Worm (Caenorhabditis elegans) whole organism, midembryonic: ENCODE data around the gene C39B5.6.

Experiments
- T22C8.4 ChIP-seq: fragments of 200-800 bp; sonication (Bioruptor generic); IDR thresholded peaks from 2 replicates; pipeline ENCODE4 v1.3.6; 2022; ENCODE audit warnings: missing genetic modification characterization, missing compliant biosample characterization
- cog-1 ChIP-seq: sonication (generic microtip); optimal IDR thresholded peaks from 2 replicates; lab custom pipeline; 2016; ENCODE audit warnings: missing genetic modification characterization, missing compliant biosample characterization
- flt-1 ChIP-seq: fragments of 200-800 bp; sonication (Bioruptor generic); IDR thresholded peaks from 2 replicates; pipeline ENCODE4 v1.3.6; 2022; ENCODE audit warnings: missing genetic modification characterization, missing compliant biosample characterization
- klf-2 ChIP-seq: fragments of 200-800 bp; sonication (Bioruptor generic); conservative IDR thresholded peaks from 2 replicates; pipeline ENCODE4 v1.3.6; 2022; ENCODE audit warnings: missing genetic modification reagents, missing genetic modification characterization, missing compliant biosample characterization
- med-1 ChIP-seq: sonication (generic microtip); optimal IDR thresholded peaks from 2 replicates; lab custom pipeline; 2017; ENCODE audit warnings: missing genetic modification characterization, mild to moderate bottlenecking, missing compliant biosample characterization, antibody characterized with exemption, missing genetic modification reagents; ENCODE audit not compliant: insufficient read depth
- ref-1 ChIP-seq: fragments of 200-800 bp; sonication (Bioruptor generic); conservative IDR thresholded peaks from 2 replicates; pipeline ENCODE4 v1.3.6; 2022; ENCODE audit warnings: missing genetic modification reagents, missing genetic modification characterization, missing compliant biosample characterization
- tab-1 ChIP-seq: fragments of 200-800 bp; sonication (Bioruptor generic); IDR thresholded peaks from 2 replicates; pipeline ENCODE4 v1.3.6; 2022; ENCODE audit warnings: missing genetic modification characterization, missing compliant biosample characterization
- ztf-23 ChIP-seq: fragments of 200-800 bp; sonication (Bioruptor generic); IDR thresholded peaks from 2 replicates; pipeline ENCODE4 v1.3.6; 2022; ENCODE audit warnings: missing genetic modification reagents, missing genetic modification characterization, missing compliant biosample characterization
- ztf-29 ChIP-seq: fragments of 200-800 bp; sonication (Bioruptor generic); IDR thresholded peaks from 2 replicates; pipeline ENCODE4 v1.3.6; 2022; ENCODE audit warnings: missing genetic modification reagents, missing genetic modification characterization, missing compliant biosample characterization

C39B5.6 gene

DNA sequence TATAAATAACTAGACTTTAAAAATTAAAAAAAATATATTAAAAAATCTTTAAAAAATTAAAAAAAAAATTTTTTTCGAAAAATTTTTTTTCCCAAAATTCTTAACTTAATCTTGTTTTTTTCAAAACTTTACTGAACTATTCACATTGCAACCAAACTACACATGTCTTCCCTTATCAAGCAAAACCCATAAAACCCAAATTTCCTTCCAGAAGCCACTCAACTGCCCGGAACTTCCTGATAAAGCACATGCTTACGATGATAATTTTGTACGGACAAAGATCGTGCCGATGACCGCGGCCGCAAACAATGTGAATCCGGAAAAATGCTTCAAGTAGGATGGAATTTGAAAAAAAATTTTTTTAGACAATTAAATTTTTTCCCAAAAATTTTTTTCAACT, 14.5 kb downstream of the C39B5.6 start:
- no peak for TF ChIP-seq ztf-29 (GFP tag; lab: Robert Waterston, UW)

DNA sequence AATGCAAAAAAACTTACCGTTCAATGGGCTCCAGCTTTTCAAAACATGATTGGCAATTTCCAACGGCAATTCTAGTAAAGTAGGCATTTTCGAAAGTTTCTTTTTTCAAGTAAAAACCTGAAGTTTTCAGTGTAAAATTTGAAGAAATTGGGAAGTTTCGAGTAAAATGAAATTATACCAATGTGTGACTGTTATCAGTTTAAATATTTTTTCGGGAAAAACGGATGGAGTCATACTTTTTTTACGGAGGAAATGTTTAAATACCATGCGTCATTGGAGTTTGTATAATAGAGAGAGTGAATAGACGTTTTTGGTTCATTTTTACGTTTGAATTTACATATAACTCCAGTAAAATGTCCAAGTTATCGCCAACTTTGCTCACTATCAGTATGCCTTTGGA, 21.6 kb downstream of the C39B5.6 start, which contains the start of gene fbxa-12:
Gene fbxa-12, plus strand, starts transcription at position 301 of the 400 bp plus-strand sequence.
- TF ChIP-seq cog-1 (tag; lab: Kevin White, UChicago) (no peak), ref-1 (no peak), klf-2 (GFP tag; lab: Robert Waterston, UW) (no peak), flt-1 (GFP tag; lab: Robert Waterston, UW) (no peak), ztf-29 (GFP tag; lab: Robert Waterston, UW) (no peak), med-1 (no peak), ztf-23 (GFP tag; lab: Robert Waterston, UW) (no peak)

DNA sequence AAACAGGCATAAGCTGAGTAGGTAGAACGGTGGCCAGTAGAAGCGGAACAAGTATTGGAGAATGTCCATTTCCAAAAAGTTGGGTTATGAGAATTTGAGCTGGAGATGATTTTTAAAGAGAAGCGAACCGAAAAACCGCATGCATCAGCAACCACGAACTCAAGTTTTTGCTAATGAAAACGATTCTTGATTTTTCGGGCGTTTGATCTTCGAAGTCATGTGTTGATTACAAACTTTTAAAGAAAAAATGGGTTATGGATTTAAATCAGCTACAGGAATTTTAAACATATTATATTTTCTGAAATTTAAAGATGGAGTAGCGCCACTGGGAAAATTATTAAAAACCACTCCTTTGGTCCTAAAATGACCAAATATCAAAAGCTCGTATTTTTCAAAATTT, 26.1 kb downstream of the C39B5.6 start, which contains the start of gene srd-65:
Gene srd-65, minus strand, starts transcription at position 101 of the 400 bp plus-strand sequence.
- no peak for TF ChIP-seq cog-1 (tag; lab: Kevin White, UChicago)
- no peak for TF ChIP-seq flt-1 (GFP tag; lab: Robert Waterston, UW)
- no peak for TF ChIP-seq ref-1
- no peak for TF ChIP-seq tab-1 (GFP tag; lab: Robert Waterston, UW)
- no peak for TF ChIP-seq ztf-23 (GFP tag; lab: Robert Waterston, UW)
- TF ChIP-seq T22C8.4 (GFP tag; lab: Robert Waterston, UW), result no peak
- no peak for TF ChIP-seq ztf-29 (GFP tag; lab: Robert Waterston, UW)
- no peak for TF ChIP-seq klf-2 (GFP tag; lab: Robert Waterston, UW)
- TF ChIP-seq med-1, result no peak

DNA sequence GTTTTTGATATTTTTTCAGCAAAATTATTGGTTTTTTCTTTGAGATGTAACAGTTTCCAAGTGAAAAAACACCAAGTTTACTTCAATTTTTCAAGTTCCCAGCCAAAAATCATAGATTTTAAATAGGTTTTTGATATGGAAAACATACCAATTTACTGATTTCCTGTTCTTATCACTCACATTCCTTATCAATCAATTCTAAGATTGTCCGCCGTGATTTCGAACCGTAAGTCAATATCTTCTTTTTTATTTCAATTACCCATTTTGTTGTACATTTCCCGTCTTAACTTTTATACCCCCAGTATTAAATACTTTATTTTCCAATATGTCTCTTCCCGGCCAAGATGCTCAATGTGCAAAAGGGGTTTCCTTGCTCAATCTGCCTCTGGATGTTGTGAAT, 26.7 kb downstream of the C39B5.6 start, which contains the start of gene fbxa-38:
Gene fbxa-38, plus strand, starts transcription at position 195 of the 400 bp plus-strand sequence.
- TF ChIP-seq ref-1 (no peak), ztf-23 (GFP tag; lab: Robert Waterston, UW) (no peak), klf-2 (GFP tag; lab: Robert Waterston, UW) (no peak), T22C8.4 (GFP tag; lab: Robert Waterston, UW) (no peak), flt-1 (GFP tag; lab: Robert Waterston, UW) (no peak), ztf-29 (GFP tag; lab: Robert Waterston, UW) (no peak), cog-1 (tag; lab: Kevin White, UChicago) (no peak), tab-1 (GFP tag; lab: Robert Waterston, UW) (no peak), med-1 (no peak)

DNA sequence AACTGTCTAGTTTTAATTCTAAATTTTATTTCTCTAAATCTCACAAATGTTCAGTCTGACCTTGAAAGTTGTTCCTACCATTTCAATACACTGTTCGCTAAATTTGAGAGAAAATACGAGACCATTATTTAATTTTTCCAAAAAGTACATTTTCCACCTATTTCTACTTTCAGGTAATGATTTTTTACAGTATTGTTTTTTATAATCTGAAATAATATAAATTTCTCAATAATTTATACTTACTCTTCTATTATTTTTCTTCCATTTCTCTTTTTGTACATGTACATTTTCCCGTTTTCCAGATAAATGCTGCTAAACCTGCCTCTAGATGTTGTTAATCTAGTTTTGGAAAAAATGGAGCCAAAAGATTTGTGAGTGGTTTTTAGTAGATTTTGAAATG, 29.6 kb downstream of the C39B5.6 start, which contains the start of gene fbxa-62:
Gene fbxa-62, plus strand, starts transcription at position 301 of the 400 bp plus-strand sequence.
- no peak for TF ChIP-seq klf-2 (GFP tag; lab: Robert Waterston, UW)
- TF ChIP-seq tab-1 (GFP tag; lab: Robert Waterston, UW), result no peak
- no peak for TF ChIP-seq med-1
- no peak for TF ChIP-seq flt-1 (GFP tag; lab: Robert Waterston, UW)
- TF ChIP-seq ref-1, result no peak
- no peak for TF ChIP-seq T22C8.4 (GFP tag; lab: Robert Waterston, UW)
- no peak for TF ChIP-seq cog-1 (tag; lab: Kevin White, UChicago)
- TF ChIP-seq ztf-23 (GFP tag; lab: Robert Waterston, UW), result no peak
- TF ChIP-seq ztf-29 (GFP tag; lab: Robert Waterston, UW), result no peak

DNA sequence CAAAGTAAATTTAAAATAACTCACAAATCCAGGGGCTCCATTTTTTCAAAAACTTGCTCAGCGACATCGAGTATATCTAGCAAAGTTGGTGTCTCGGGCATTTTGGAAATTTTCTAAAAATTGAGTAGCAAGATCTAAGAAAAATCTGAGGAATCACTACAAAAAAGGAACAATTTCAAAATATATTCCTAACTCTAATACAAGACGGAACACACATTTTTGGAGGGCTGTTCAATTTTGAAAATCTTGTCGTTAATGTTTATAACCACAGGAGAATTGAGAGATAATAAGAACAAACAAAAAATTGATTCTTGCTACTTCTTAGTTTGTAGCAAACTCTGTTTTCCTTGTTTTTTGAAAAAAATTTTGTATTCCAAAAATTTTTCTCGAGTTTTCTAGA, 34.6 kb downstream of the C39B5.6 start, which contains the start of gene fbxa-47:
Gene fbxa-47, minus strand, starts transcription at position 101 of the 400 bp plus-strand sequence.
- TF ChIP-seq klf-2 (GFP tag; lab: Robert Waterston, UW), result no peak
- no peak for TF ChIP-seq cog-1 (tag; lab: Kevin White, UChicago)
- TF ChIP-seq flt-1 (GFP tag; lab: Robert Waterston, UW), result no peak
- TF ChIP-seq ztf-23 (GFP tag; lab: Robert Waterston, UW), result no peak
- TF ChIP-seq tab-1 (GFP tag; lab: Robert Waterston, UW), result no peak
- TF ChIP-seq med-1, result no peak
- TF ChIP-seq ref-1, result no peak
- no peak for TF ChIP-seq T22C8.4 (GFP tag; lab: Robert Waterston, UW)
- TF ChIP-seq ztf-29 (GFP tag; lab: Robert Waterston, UW), result no peak

DNA sequence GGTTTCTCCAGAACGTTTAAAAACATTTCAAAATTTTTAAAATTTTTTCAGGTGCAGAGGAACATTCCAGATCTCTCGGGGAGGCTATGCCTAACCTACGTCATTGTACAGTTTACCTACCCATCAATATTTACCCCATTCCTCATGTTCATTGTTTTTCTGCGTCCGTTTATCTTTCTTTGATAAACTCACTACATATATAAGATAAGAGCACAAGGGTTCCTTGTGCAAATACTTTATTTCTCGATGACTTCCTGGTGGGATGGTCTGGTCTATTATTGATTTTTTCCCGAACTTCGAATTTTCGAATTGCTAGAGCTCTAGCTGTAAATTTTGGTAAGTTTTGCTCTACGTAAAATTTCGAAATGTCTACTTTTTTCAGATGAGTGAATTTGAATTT, 35.6 kb downstream of the C39B5.6 start:
- no peak for TF ChIP-seq T22C8.4 (GFP tag; lab: Robert Waterston, UW)
- no peak for TF ChIP-seq cog-1 (tag; lab: Kevin White, UChicago)

DNA sequence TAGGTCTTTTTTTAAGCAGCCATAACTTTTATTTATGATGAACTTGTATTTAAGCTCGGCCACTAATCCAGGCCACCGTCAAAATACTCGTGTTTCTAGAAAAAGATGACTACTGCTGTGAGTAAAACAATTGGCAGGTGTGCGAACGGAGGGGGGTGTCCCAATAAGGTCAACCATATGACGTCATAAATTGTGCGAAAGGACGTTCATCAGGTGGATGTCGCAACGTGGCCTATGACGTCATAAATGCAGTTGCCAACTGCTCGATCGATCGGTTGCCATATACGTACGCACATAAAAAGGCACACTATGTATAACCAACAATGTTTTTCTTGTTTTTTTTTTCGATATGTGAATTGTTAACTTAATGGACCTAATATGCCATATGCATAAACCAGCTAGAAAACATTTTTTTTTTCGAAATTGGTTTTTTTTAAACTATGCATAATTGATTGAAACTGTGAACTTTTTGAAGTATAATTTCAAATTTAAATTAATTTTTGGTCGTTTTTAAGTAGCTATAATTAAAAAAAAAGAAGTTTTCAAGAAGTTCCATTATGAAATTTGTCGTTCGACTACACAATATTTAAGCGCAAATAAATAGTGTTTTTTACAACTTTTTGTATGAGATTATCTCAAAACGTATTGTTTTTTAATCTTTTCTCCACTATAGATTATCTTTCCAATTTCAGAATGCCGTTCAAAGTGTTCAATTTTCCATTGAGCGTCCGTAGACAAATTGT, 36.6 kb downstream of the C39B5.6 start, which contains the start of gene C39B5.2:
Gene C39B5.2, plus strand, starts transcription at position 693 of the 743 bp plus-strand sequence.
- TF ChIP-seq flt-1 (GFP tag; lab: Robert Waterston, UW), result peak; percentile 52; the same call in 1 of the 2 replicates
- no peak for TF ChIP-seq cog-1 (tag; lab: Kevin White, UChicago)

DNA sequence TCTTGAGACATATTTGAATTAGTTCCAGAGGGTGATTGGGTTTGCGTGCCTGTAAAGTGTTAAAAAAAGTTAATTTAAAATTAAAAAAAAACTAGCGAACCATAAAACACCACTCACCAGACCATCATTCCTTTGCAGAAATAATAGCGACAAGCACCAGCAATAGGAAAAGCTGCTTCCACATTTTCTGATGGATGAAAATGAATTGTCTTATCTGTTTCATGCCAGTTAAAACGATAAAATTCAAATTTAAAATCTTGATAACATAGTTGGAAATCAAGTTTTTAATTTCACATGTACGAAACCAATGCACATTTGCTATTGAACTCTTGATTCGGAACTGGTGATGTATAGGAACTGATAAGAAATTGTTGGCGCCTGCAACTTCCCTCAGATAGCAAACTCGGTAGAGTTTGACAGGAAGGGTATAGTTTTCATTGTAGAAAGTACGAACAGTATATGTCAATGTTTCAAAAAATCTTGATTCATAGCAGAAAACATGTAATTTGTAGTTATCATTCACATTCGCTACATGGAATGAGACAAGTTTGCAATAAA, 41.9 kb downstream of the C39B5.6 start, which contains the start of gene C39B5.10:
Gene C39B5.10, minus strand, starts transcription at position 51 of the 558 bp plus-strand sequence.
- TF ChIP-seq klf-2 (GFP tag; lab: Robert Waterston, UW), result no peak
- TF ChIP-seq flt-1 (GFP tag; lab: Robert Waterston, UW), result no peak
- no peak for TF ChIP-seq ref-1
- TF ChIP-seq tab-1 (GFP tag; lab: Robert Waterston, UW), result no peak
- TF ChIP-seq ztf-29 (GFP tag; lab: Robert Waterston, UW), result no peak
- no peak for TF ChIP-seq T22C8.4 (GFP tag; lab: Robert Waterston, UW)
- no peak for TF ChIP-seq med-1
- no peak for TF ChIP-seq cog-1 (tag; lab: Kevin White, UChicago)
- no peak for TF ChIP-seq ztf-23 (GFP tag; lab: Robert Waterston, UW)
